Worm (Caenorhabditis elegans) whole organism, L2 larva: ENCODE results near the gene vab-3.
A peak's percentile ranks its signal among the peaks of the same experiment; 100 is the strongest.

Experiments used
- F13H6.1 ChIP-seq: sonication (generic microtip); optimal IDR thresholded peaks from 2 replicates; lab custom pipeline; 2016; ENCODE audit warnings: missing genetic modification characterization, missing compliant biosample characterization
- Y55F3AM.14 ChIP-seq: fragments of 200-800 bp; sonication (Bioruptor generic); optimal IDR thresholded peaks from 2 replicates; lab custom pipeline; 2018; ENCODE audit warnings: mild to moderate bottlenecking, missing genetic modification characterization, missing compliant biosample characterization
- ZK546.5 ChIP-seq: sonication (generic microtip); optimal IDR thresholded peaks from 2 replicates; lab custom pipeline; 2017; ENCODE audit warnings: missing biosample characterization, missing genetic modification characterization
- ama-1 ChIP-seq: fragments of 150-350 bp; optimal IDR thresholded peaks from 2 replicates; lab custom pipeline; 2018; ENCODE audit warnings: inconsistent platforms
- blmp-1 ChIP-seq: sonication (generic microtip); optimal IDR thresholded peaks from 2 replicates; lab custom pipeline; 2017; ENCODE audit warnings: missing genetic modification characterization, mild to moderate bottlenecking, missing compliant biosample characterization, antibody characterized with exemption, moderate library complexity; ENCODE audit not compliant: insufficient read depth
- ceh-16 ChIP-seq: fragments of 150-350 bp; optimal IDR thresholded peaks from 2 replicates; lab custom pipeline; 2014; ENCODE audit warnings: missing biosample characterization, missing genetic modification characterization
- ceh-82 ChIP-seq: fragments of 150-350 bp; optimal IDR thresholded peaks from 2 replicates; lab custom pipeline; 2014; ENCODE audit warnings: missing biosample characterization, missing genetic modification characterization
- crh-2 ChIP-seq: sonication (generic microtip); optimal IDR thresholded peaks from 2 replicates; lab custom pipeline; 2017; ENCODE audit warnings: missing biosample characterization, missing genetic modification characterization
- dmd-4 ChIP-seq: sonication (generic microtip); optimal IDR thresholded peaks from 2 replicates; lab custom pipeline; 2017; ENCODE audit warnings: missing biosample characterization, missing genetic modification characterization
- egl-27 ChIP-seq: sonication (generic microtip); optimal IDR thresholded peaks from 3 replicates; lab custom pipeline; 2017; ENCODE audit warnings: missing biosample characterization, missing genetic modification reagents, missing genetic modification characterization
- elt-1 ChIP-seq: fragments of 150-350 bp; optimal IDR thresholded peaks from 2 replicates; lab custom pipeline; 2014; ENCODE audit warnings: missing biosample characterization, missing genetic modification characterization
- elt-3 ChIP-seq: sonication (generic microtip); optimal IDR thresholded peaks from 2 replicates; lab custom pipeline; 2017; ENCODE audit warnings: missing biosample characterization, missing genetic modification characterization
- fos-1 ChIP-seq: fragments of 150-350 bp; optimal IDR thresholded peaks from 2 replicates; lab custom pipeline; 2014; ENCODE audit warnings: missing biosample characterization, missing genetic modification characterization
- gmeb-1 ChIP-seq: fragments of 150-350 bp; optimal IDR thresholded peaks from 2 replicates; lab custom pipeline; 2014; ENCODE audit warnings: missing biosample characterization, missing genetic modification characterization
- lin-11 ChIP-seq: fragments of 150-350 bp; sonication (generic microtip); optimal IDR thresholded peaks from 2 replicates; lab custom pipeline; 2014; ENCODE audit warnings: missing biosample characterization, missing genetic modification characterization, inconsistent platforms, mixed read lengths
- lin-13 ChIP-seq: fragments of 150-350 bp; optimal IDR thresholded peaks from 2 replicates; lab custom pipeline; 2014; ENCODE audit warnings: missing biosample characterization, missing genetic modification reagents, missing genetic modification characterization
- lsy-2 ChIP-seq, 2 experiments: fragments of 150-350 bp in 1 of 2; sonication (generic microtip) in 1 of 2; optimal IDR thresholded peaks; 2 replicates each; lab custom pipeline; 2014 to 2017; ENCODE audit warnings: missing biosample characterization in 2 of 2, missing genetic modification characterization in 2 of 2
- mab-5 ChIP-seq: fragments of 150-350 bp; optimal IDR thresholded peaks from 2 replicates; lab custom pipeline; 2014; ENCODE audit warnings: missing biosample characterization, missing genetic modification characterization
- nhr-237 ChIP-seq: fragments of 150-350 bp; optimal IDR thresholded peaks from 2 replicates; lab custom pipeline; 2014; ENCODE audit warnings: missing biosample characterization, missing genetic modification characterization
- nhr-6 ChIP-seq: fragments of 150-350 bp; optimal IDR thresholded peaks from 2 replicates; lab custom pipeline; 2014; ENCODE audit warnings: missing biosample characterization, missing genetic modification characterization
- nhr-77 ChIP-seq: fragments of 150-350 bp; optimal IDR thresholded peaks from 2 replicates; lab custom pipeline; 2014; ENCODE audit warnings: missing biosample characterization, missing genetic modification characterization
- peb-1 ChIP-seq: fragments of 150-350 bp; optimal IDR thresholded peaks from 2 replicates; lab custom pipeline; 2014; ENCODE audit warnings: missing biosample characterization, missing genetic modification characterization
- sem-4 ChIP-seq: fragments of 150-350 bp; optimal IDR thresholded peaks from 2 replicates; lab custom pipeline; 2014; ENCODE audit warnings: missing biosample characterization, missing genetic modification reagents, missing genetic modification characterization
- skn-1 ChIP-seq: sonication (generic microtip); optimal IDR thresholded peaks from 2 replicates; lab custom pipeline; 2017; ENCODE audit warnings: missing biosample characterization, missing genetic modification characterization
- sma-3 ChIP-seq: sonication (generic microtip); optimal IDR thresholded peaks from 2 replicates; lab custom pipeline; 2016; ENCODE audit warnings: missing genetic modification reagents, missing genetic modification characterization, missing compliant biosample characterization
- sma-9 ChIP-seq, 2 experiments: fragments of 150-350 bp in 1 of 2; sonication (generic microtip) in 1 of 2; optimal IDR thresholded peaks; 2 replicates each; lab custom pipeline; 2014 to 2016; ENCODE audit warnings: missing genetic modification characterization in 2 of 2, mild to moderate bottlenecking in 1 of 2, missing biosample characterization in 1 of 2, missing compliant biosample characterization in 1 of 2, missing genetic modification reagents in 1 of 2, moderate library complexity in 1 of 2
- snpc-4 ChIP-seq: fragments of 150-350 bp; optimal IDR thresholded peaks from 2 replicates; lab custom pipeline; 2014; ENCODE audit warnings: missing biosample characterization, missing genetic modification characterization
- unc-62 ChIP-seq: fragments of 150-350 bp; optimal IDR thresholded peaks from 2 replicates; lab custom pipeline; 2014; ENCODE audit warnings: missing biosample characterization, missing genetic modification reagents, missing genetic modification characterization
- zag-1 ChIP-seq: fragments of 150-350 bp; optimal IDR thresholded peaks from 2 replicates; lab custom pipeline; 2014; ENCODE audit warnings: missing biosample characterization, missing genetic modification characterization
- ztf-4 ChIP-seq: fragments of 150-350 bp; optimal IDR thresholded peaks from 2 replicates; lab custom pipeline; 2014; ENCODE audit warnings: missing biosample characterization, missing genetic modification characterization

The vab-3 gene

ce11 chrX:10476573-10476972, 23.1 kb upstream of the vab-3 start, which contains the start of gene C39B10.7:
Gene C39B10.7 (plus strand): TSS chrX:10476873.
- no peak for TF ChIP-seq nhr-77 (tag; lab: Kevin White, UChicago)
- TF ChIP-seq, all 48 proteins: peak for 0

ce11 chrX:10477172-10477985, 22.3 kb upstream of the vab-3 start:
- TF ChIP-seq F13H6.1 (tag; lab: Kevin White, UChicago) (peak; percentile 49), crh-2 (peak; percentile 68), lsy-2 (tag; optimal IDR thresholded peaks at IDR 0.05; lab: Kevin White, UChicago) (peak in 1 of 2 experiments; percentile 4), Y55F3AM.14 (GFP tag; lab: Kevin White, UChicago) (no peak), gmeb-1 (peak; percentile 11), nhr-77 (tag; lab: Kevin White, UChicago) (no peak), sma-3 (GFP tag; lab: Kevin White, UChicago) (peak; percentile 1), sem-4 (no peak), unc-62 (no peak), nhr-6 (tag; lab: Kevin White, UChicago) (no peak), fos-1 (tag; lab: Kevin White, UChicago) (peak; percentile 93), sma-9 (GFP tag; optimal IDR thresholded peaks at IDR 0.05; lab: Kevin White, UChicago) (peak; percentile 53), sma-9 (tag; optimal IDR thresholded peaks at IDR 0.05; lab: Kevin White, UChicago) (no peak), nhr-237 (no peak), skn-1 (tag; lab: Kevin White, UChicago) (peak; percentile 38)
- TF ChIP-seq, all 48 proteins: peak for 8

- TF ChIP-seq fos-1 (tag; lab: Kevin White, UChicago): peak; percentile 73
- TF ChIP-seq lin-11 (tag; lab: Kevin White, UChicago): no peak
- TF ChIP-seq dmd-4 (tag; lab: Kevin White, UChicago): no peak
- TF ChIP-seq Y55F3AM.14 (GFP tag; lab: Kevin White, UChicago): no peak
Measured at ce11 chrX:10479108-10479738, 20.5 kb upstream of the vab-3 start.

- no peak for TF ChIP-seq egl-27 (tag; lab: Kevin White, UChicago)
- peak in 1 of 2 experiments; percentile 57 for TF ChIP-seq lsy-2 (tag; optimal IDR thresholded peaks at IDR 0.05; lab: Kevin White, UChicago)
- peak; percentile 34 for TF ChIP-seq F13H6.1 (tag; lab: Kevin White, UChicago)
- TF ChIP-seq ama-1 (lab: Kevin White, UChicago): no peak
- peak; percentile 73 for TF ChIP-seq sma-9 (GFP tag; optimal IDR thresholded peaks at IDR 0.05; lab: Kevin White, UChicago)
- no peak for TF ChIP-seq sma-9 (tag; optimal IDR thresholded peaks at IDR 0.05; lab: Kevin White, UChicago)
- TF ChIP-seq fos-1 (tag; lab: Kevin White, UChicago): peak; percentile 95
- TF ChIP-seq crh-2: peak; percentile 31
- TF ChIP-seq sma-3 (GFP tag; lab: Kevin White, UChicago): peak; percentile 36
- peak; percentile 58 for TF ChIP-seq gmeb-1
- TF ChIP-seq blmp-1 (tag; lab: Kevin White, UChicago): no peak
- TF ChIP-seq, all 48 proteins: peak for 7
Measured at ce11 chrX:10480563-10481290, 19.0 kb upstream of the vab-3 start, which contains the start of gene elt-2. Gene elt-2 (plus strand): TSS chrX:10481240.

- no peak for TF ChIP-seq egl-27 (tag; lab: Kevin White, UChicago)
- TF ChIP-seq elt-3 (tag; lab: Kevin White, UChicago): no peak
- TF ChIP-seq lin-13 (GFP tag; lab: Kevin White, UChicago): no peak
- TF ChIP-seq zag-1 (tag; lab: Kevin White, UChicago): no peak
- TF ChIP-seq crh-2: no peak
- TF ChIP-seq, all 48 proteins: peak for 0
Measured at ce11 chrX:10482272-10482671, 17.4 kb upstream of the vab-3 start.

- no peak for TF ChIP-seq sem-4
- TF ChIP-seq snpc-4: no peak
- TF ChIP-seq fos-1 (tag; lab: Kevin White, UChicago): no peak
- TF ChIP-seq skn-1 (tag; lab: Kevin White, UChicago): no peak
- TF ChIP-seq nhr-6 (tag; lab: Kevin White, UChicago): no peak
- TF ChIP-seq ceh-82 (tag; lab: Kevin White, UChicago): no peak
- no peak for TF ChIP-seq ceh-16 (tag; lab: Kevin White, UChicago)
- TF ChIP-seq ztf-4 (tag; lab: Kevin White, UChicago): no peak
- no peak for TF ChIP-seq ZK546.5 (tag; lab: Kevin White, UChicago)
- no peak for TF ChIP-seq lsy-2 (tag; optimal IDR thresholded peaks at IDR 0.05; lab: Kevin White, UChicago)
- no peak for TF ChIP-seq peb-1 (tag; lab: Kevin White, UChicago)
- TF ChIP-seq elt-1 (tag; lab: Kevin White, UChicago): no peak
- TF ChIP-seq mab-5 (tag; lab: Kevin White, UChicago): no peak
- no peak for TF ChIP-seq nhr-237
Measured at ce11 chrX:10485300-10485755, 14.4 kb upstream of the vab-3 start, which contains the start of gene C33D3.3. Gene C33D3.3 (plus strand): TSS chrX:10485350.
